Worm (Caenorhabditis elegans) whole organism, late embryonic: ENCODE results near the gene F42F12.3.

ENCODE experiments used
- C08G9.2 ChIP-seq: sonication (generic microtip); optimal IDR thresholded peaks from 2 replicates; lab custom pipeline; 2016; ENCODE audit warnings: mild to moderate bottlenecking, missing genetic modification characterization, moderate library complexity, missing compliant biosample characterization
- C38D4.7 ChIP-seq: fragments of 200-800 bp; sonication (Bioruptor generic); optimal IDR thresholded peaks from 2 replicates; lab custom pipeline; 2018; ENCODE audit warnings: mild to moderate bottlenecking, missing genetic modification characterization, moderate library complexity, missing compliant biosample characterization
- F13H6.1 ChIP-seq: sonication (generic microtip); optimal IDR thresholded peaks from 2 replicates; lab custom pipeline; 2016; ENCODE audit warnings: missing genetic modification characterization, missing compliant biosample characterization
- T23F11.4 ChIP-seq: fragments of 200-800 bp; sonication (Bioruptor generic); optimal IDR thresholded peaks from 2 replicates; lab custom pipeline; 2018; ENCODE audit warnings: mild to moderate bottlenecking, missing genetic modification characterization, missing compliant biosample characterization
- Y22D7AL.16 ChIP-seq: sonication (generic microtip); optimal IDR thresholded peaks from 2 replicates; lab custom pipeline; 2016; ENCODE audit warnings: missing genetic modification characterization, missing compliant biosample characterization
- ahr-1 ChIP-seq: sonication (generic microtip); optimal IDR thresholded peaks from 2 replicates; lab custom pipeline; 2016; ENCODE audit warnings: missing genetic modification characterization, missing compliant biosample characterization
- ama-1 ChIP-seq: fragments of 150-350 bp; optimal IDR thresholded peaks from 2 replicates; lab custom pipeline; 2014
- ceh-14 ChIP-seq: sonication (generic microtip); optimal IDR thresholded peaks from 2 replicates; lab custom pipeline; 2016; ENCODE audit warnings: missing genotype, missing genetic modification characterization, missing compliant biosample characterization
- ceh-19 ChIP-seq: fragments of 200-800 bp; sonication (Bioruptor generic); optimal IDR thresholded peaks from 2 replicates; lab custom pipeline; 2018; ENCODE audit warnings: mild to moderate bottlenecking, missing genetic modification characterization, missing compliant biosample characterization
- ceh-24 ChIP-seq: sonication (generic microtip); optimal IDR thresholded peaks from 2 replicates; lab custom pipeline; 2016; ENCODE audit warnings: mild to moderate bottlenecking, missing genetic modification characterization, missing compliant biosample characterization
- ceh-30 ChIP-seq: fragments of 150-350 bp; optimal IDR thresholded peaks from 2 replicates; lab custom pipeline; 2014; ENCODE audit warnings: missing biosample characterization, missing genetic modification characterization
- ceh-31 ChIP-seq: sonication (generic microtip); optimal IDR thresholded peaks from 2 replicates; lab custom pipeline; 2016; ENCODE audit warnings: missing genetic modification characterization, missing compliant biosample characterization
- ceh-45 ChIP-seq: fragments of 200-800 bp; sonication (Bioruptor generic); IDR thresholded peaks from 2 replicates; pipeline ENCODE4 v1.3.6; 2022; ENCODE audit warnings: missing genetic modification reagents, missing genetic modification characterization, missing compliant biosample characterization
- ceh-48 ChIP-seq: sonication (generic microtip); optimal IDR thresholded peaks from 2 replicates; lab custom pipeline; 2016; ENCODE audit warnings: missing genetic modification characterization, inconsistent platforms, missing compliant biosample characterization
- che-1 ChIP-seq: sonication (generic microtip); optimal IDR thresholded peaks from 2 replicates; lab custom pipeline; 2016; ENCODE audit warnings: mild to moderate bottlenecking, missing genetic modification characterization, missing compliant biosample characterization
- dmd-4 ChIP-seq: sonication (generic microtip); optimal IDR thresholded peaks from 2 replicates; lab custom pipeline; 2016; ENCODE audit warnings: borderline replicate concordance, missing genetic modification characterization, missing compliant biosample characterization
- elt-2 ChIP-seq: sonication (generic microtip); optimal IDR thresholded peaks from 2 replicates; lab custom pipeline; 2016; ENCODE audit warnings: missing genetic modification reagents, missing genetic modification characterization, missing compliant biosample characterization
- fax-1 ChIP-seq: sonication (generic microtip); optimal IDR thresholded peaks from 2 replicates; lab custom pipeline; 2016; ENCODE audit warnings: missing genotype, missing genetic modification characterization, missing compliant biosample characterization
- gmeb-2 ChIP-seq: sonication (generic microtip); optimal IDR thresholded peaks from 2 replicates; lab custom pipeline; 2016; ENCODE audit warnings: missing genetic modification characterization, inconsistent platforms, missing compliant biosample characterization
- hlh-13 ChIP-seq: fragments of 200-800 bp; sonication (Bioruptor generic); optimal IDR thresholded peaks from 2 replicates; lab custom pipeline; 2018; ENCODE audit warnings: mild to moderate bottlenecking, missing genetic modification characterization, missing compliant biosample characterization
- hlh-15 ChIP-seq: sonication (generic microtip); optimal IDR thresholded peaks from 2 replicates; lab custom pipeline; 2016; ENCODE audit warnings: missing genetic modification characterization, missing compliant biosample characterization
- hlh-6 ChIP-seq: sonication (generic microtip); optimal IDR thresholded peaks from 2 replicates; lab custom pipeline; 2016; ENCODE audit warnings: missing genotype, missing genetic modification characterization, missing compliant biosample characterization
- hlh-8 ChIP-seq: sonication (generic microtip); optimal IDR thresholded peaks from 2 replicates; lab custom pipeline; 2016; ENCODE audit warnings: missing genotype, missing genetic modification characterization, missing compliant biosample characterization
- lim-6 ChIP-seq: sonication (generic microtip); optimal IDR thresholded peaks from 2 replicates; lab custom pipeline; 2016; ENCODE audit warnings: missing genetic modification characterization, missing compliant biosample characterization
- lin-11 ChIP-seq: fragments of 200-800 bp; sonication (Bioruptor generic); optimal IDR thresholded peaks from 2 replicates; lab custom pipeline; 2018; ENCODE audit warnings: mild to moderate bottlenecking, missing genetic modification characterization, missing compliant biosample characterization
- madf-2 ChIP-seq: sonication (generic microtip); optimal IDR thresholded peaks from 2 replicates; lab custom pipeline; 2017; ENCODE audit warnings: missing genetic modification characterization, missing compliant biosample characterization
- mec-3 ChIP-seq: sonication (generic microtip); optimal IDR thresholded peaks from 2 replicates; lab custom pipeline; 2016; ENCODE audit warnings: borderline replicate concordance, missing genetic modification characterization, missing compliant biosample characterization
- nfya-1 ChIP-seq: sonication (generic microtip); optimal IDR thresholded peaks from 2 replicates; lab custom pipeline; 2017; ENCODE audit warnings: missing genetic modification characterization, mild to moderate bottlenecking, missing compliant biosample characterization, antibody characterized with exemption, moderate library complexity
- nhr-11 ChIP-seq: fragments of 150-350 bp; optimal IDR thresholded peaks from 2 replicates; lab custom pipeline; 2014; ENCODE audit warnings: missing biosample characterization, missing genetic modification characterization
- npax-4 ChIP-seq: sonication (generic microtip); optimal IDR thresholded peaks from 2 replicates; lab custom pipeline; 2016; ENCODE audit warnings: missing genetic modification characterization, missing compliant biosample characterization
- pat-9 ChIP-seq: fragments of 200-800 bp; sonication (Bioruptor generic); optimal IDR thresholded peaks from 2 replicates; lab custom pipeline; 2018; ENCODE audit warnings: mild to moderate bottlenecking, missing genetic modification characterization, moderate library complexity, missing compliant biosample characterization
- pha-2 ChIP-seq: sonication (generic microtip); optimal IDR thresholded peaks from 2 replicates; lab custom pipeline; 2017; ENCODE audit warnings: mild to moderate bottlenecking, missing genetic modification characterization, missing compliant biosample characterization
- pha-4 ChIP-seq: fragments of 150-350 bp; optimal IDR thresholded peaks from 2 replicates; lab custom pipeline; 2018; ENCODE audit warnings: missing biosample characterization, missing genetic modification reagents, missing genetic modification characterization
- pros-1 ChIP-seq: fragments of 150-350 bp; optimal IDR thresholded peaks from 2 replicates; lab custom pipeline; 2014; ENCODE audit warnings: missing biosample characterization, missing genetic modification reagents, missing genetic modification characterization
- ref-2 ChIP-seq: sonication (generic microtip); optimal IDR thresholded peaks from 2 replicates; lab custom pipeline; 2016; ENCODE audit warnings: missing genetic modification characterization, missing compliant biosample characterization
- rnt-1 ChIP-seq: sonication (generic microtip); optimal IDR thresholded peaks from 2 replicates; lab custom pipeline; 2016; ENCODE audit warnings: missing genetic modification characterization, missing compliant biosample characterization
- sdc-2 ChIP-seq: sonication (generic microtip); optimal IDR thresholded peaks from 2 replicates; lab custom pipeline; 2016; ENCODE audit warnings: missing genotype, missing genetic modification characterization, missing compliant biosample characterization
- sox-2 ChIP-seq: fragments of 200-800 bp; sonication (Bioruptor generic); IDR thresholded peaks from 2 replicates; pipeline ENCODE4 v1.3.6; 2022; ENCODE audit warnings: missing genetic modification reagents, missing genetic modification characterization, missing compliant biosample characterization
- sox-4 ChIP-seq: sonication (generic microtip); optimal IDR thresholded peaks from 2 replicates; lab custom pipeline; 2017; ENCODE audit warnings: mild to moderate bottlenecking, missing genetic modification characterization, inconsistent platforms, missing compliant biosample characterization
- tbx-2 ChIP-seq: sonication (generic microtip); optimal IDR thresholded peaks from 2 replicates; lab custom pipeline; 2016; ENCODE audit warnings: missing genetic modification characterization, missing compliant biosample characterization
- ttx-3 ChIP-seq: sonication (generic microtip); optimal IDR thresholded peaks from 2 replicates; lab custom pipeline; 2016; ENCODE audit warnings: missing genetic modification reagents, missing genetic modification characterization, missing compliant biosample characterization
- unc-42 ChIP-seq: sonication (generic microtip); optimal IDR thresholded peaks from 2 replicates; lab custom pipeline; 2016; ENCODE audit warnings: missing genotype, missing genetic modification characterization, missing compliant biosample characterization
- unc-86 ChIP-seq: sonication (generic microtip); optimal IDR thresholded peaks from 2 replicates; lab custom pipeline; 2016; ENCODE audit warnings: missing genetic modification characterization, missing compliant biosample characterization
- zip-5 ChIP-seq: sonication (generic microtip); optimal IDR thresholded peaks from 2 replicates; lab custom pipeline; 2016; ENCODE audit warnings: missing genetic modification characterization, missing compliant biosample characterization

Gene F42F12.3

ce11 chrX:12333479-12333878, 16.9 kb upstream of the F42F12.3 start, which contains the start of gene srd-47:
TSS of gene srd-47 (plus strand) at chrX:12333642.
- TF ChIP-seq ahr-1 (tag; lab: Kevin White, UChicago) (no peak), Y22D7AL.16 (tag; lab: Kevin White, UChicago) (no peak), sox-2 (GFP tag; lab: Robert Waterston, UW) (no peak), hlh-13 (no peak), pha-2 (tag; lab: Kevin White, UChicago) (no peak), ceh-14 (no peak), unc-86 (tag; lab: Kevin White, UChicago) (no peak), T23F11.4 (GFP tag; lab: Kevin White, UChicago) (no peak), C08G9.2 (no peak), pha-4 (no peak), dmd-4 (tag; lab: Kevin White, UChicago) (no peak)

- TF ChIP-seq hlh-15 (no peak), pha-4 (no peak), che-1 (tag; lab: Kevin White, UChicago) (no peak), elt-2 (tag; lab: Kevin White, UChicago) (no peak), ceh-24 (tag; lab: Kevin White, UChicago) (no peak), fax-1 (tag; lab: Kevin White, UChicago) (no peak), ceh-31 (no peak), hlh-8 (tag; lab: Kevin White, UChicago) (no peak), ceh-45 (GFP tag; lab: Robert Waterston, UW) (no peak), ceh-19 (no peak), sox-2 (GFP tag; lab: Robert Waterston, UW) (no peak), pros-1 (tag; lab: Kevin White, UChicago) (no peak)
These were observed 14.6 kb upstream of the F42F12.3 start, which contains the start of gene srd-48 for ce11 chrX:12335808-12336207. TSS of gene srd-48 (plus strand) at chrX:12336108.

DNA sequence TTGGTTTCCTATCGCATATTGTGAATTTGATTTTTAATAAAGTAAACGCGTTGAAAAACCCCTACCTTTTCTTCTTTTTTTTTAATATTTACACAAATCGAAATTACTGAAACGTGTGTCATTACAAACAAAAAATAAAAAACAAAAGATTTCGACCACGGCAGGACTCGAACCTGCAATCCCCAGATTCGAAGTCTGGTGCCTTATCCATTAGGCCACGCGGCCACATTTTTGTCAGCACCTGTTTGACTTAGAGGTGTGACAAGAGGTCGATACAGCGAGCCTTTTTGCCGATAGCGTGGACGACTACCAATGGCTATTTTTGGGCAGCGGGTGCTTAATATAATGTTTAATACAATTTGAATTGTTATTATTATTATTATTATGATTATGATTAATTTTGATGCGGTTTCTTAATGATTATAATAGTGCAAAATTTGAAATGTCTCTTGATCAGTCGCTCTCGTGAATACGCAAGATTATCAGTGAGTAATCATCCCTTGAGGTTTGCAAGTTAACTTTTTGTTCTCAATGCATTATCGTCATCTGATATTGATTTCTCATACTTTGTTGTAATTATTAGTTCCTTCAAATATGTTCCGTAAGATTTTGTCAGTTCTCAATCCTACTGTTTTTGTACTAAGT, 12.4 kb upstream of the F42F12.3 start, which contains the start of gene srd-44:
srd-44 (plus strand) TSS at position 595 of the 645 bp plus-strand sequence.
- no peak for TF ChIP-seq lim-6
- no peak for TF ChIP-seq fax-1 (tag; lab: Kevin White, UChicago)
- peak; percentile 23 for TF ChIP-seq ttx-3
- no peak for TF ChIP-seq npax-4 (tag; lab: Kevin White, UChicago)
- TF ChIP-seq nhr-11 (tag; lab: Kevin White, UChicago) = no peak
- TF ChIP-seq pat-9 (tag; lab: Kevin White, UChicago) = no peak
- no peak for TF ChIP-seq F13H6.1 (tag; lab: Kevin White, UChicago)
- TF ChIP-seq ceh-14 = no peak
- peak; percentile 27 for TF ChIP-seq elt-2 (tag; lab: Kevin White, UChicago)
- peak; percentile 9 for TF ChIP-seq sdc-2
- TF ChIP-seq ref-2 = no peak
- no peak for TF ChIP-seq gmeb-2
- TF ChIP-seq zip-5 (tag; lab: Kevin White, UChicago) = no peak
- TF ChIP-seq madf-2 (tag; lab: Kevin White, UChicago) = no peak
- TF ChIP-seq hlh-6 (tag; lab: Kevin White, UChicago) = no peak
- TF ChIP-seq ceh-30 (tag; lab: Kevin White, UChicago) = no peak
- TF ChIP-seq pros-1 (tag; lab: Kevin White, UChicago) = no peak
- TF ChIP-seq che-1 (tag; lab: Kevin White, UChicago) = peak; percentile 42
- TF ChIP-seq, all 69 proteins: peak for 4

DNA sequence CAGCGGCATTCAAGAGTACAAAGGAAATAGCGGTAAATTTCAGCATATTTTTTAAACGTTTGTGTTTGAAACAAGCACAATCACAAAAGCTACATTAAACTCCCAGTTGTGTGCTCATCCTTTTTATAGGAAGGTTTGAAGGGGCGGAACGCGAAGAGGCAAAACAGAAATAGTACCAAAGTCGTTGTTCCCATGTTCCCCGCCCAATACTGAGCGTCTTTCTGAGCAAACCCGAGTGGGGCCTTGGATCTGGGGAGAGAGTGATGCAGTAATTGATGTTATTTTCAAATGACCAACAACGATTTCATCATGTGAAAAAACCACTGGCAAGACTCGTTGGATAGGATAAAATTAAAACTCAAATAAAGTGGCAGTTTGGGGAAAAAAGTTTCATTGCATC, 9.0 kb upstream of the F42F12.3 start, which contains the start of gene zig-2:
zig-2 (minus strand) TSS at position 101 of the 400 bp plus-strand sequence.
- TF ChIP-seq unc-42 (no peak), nfya-1 (tag; lab: Kevin White, UChicago) (no peak), lin-11 (tag; lab: Kevin White, UChicago) (no peak), mec-3 (no peak), sox-4 (tag; lab: Kevin White, UChicago) (no peak), ama-1 (lab: Kevin White, UChicago) (no peak), ref-2 (no peak), ceh-19 (no peak), Y22D7AL.16 (tag; lab: Kevin White, UChicago) (no peak), ceh-48 (tag; lab: Kevin White, UChicago) (no peak), nhr-11 (tag; lab: Kevin White, UChicago) (no peak), pat-9 (tag; lab: Kevin White, UChicago) (no peak), tbx-2 (tag; lab: Kevin White, UChicago) (no peak), rnt-1 (tag; lab: Kevin White, UChicago) (no peak), ceh-24 (tag; lab: Kevin White, UChicago) (no peak), C38D4.7 (GFP tag; lab: Kevin White, UChicago) (no peak), lim-6 (no peak), hlh-13 (no peak)
